Fruit fly (Drosophila melanogaster) whole organism, adult: Measurements from ENCODE around the gene retinin.

Source experiments
- CG11617 ChIP-seq: fragments of 200-800 bp; sonication (Bioruptor generic); optimal IDR thresholded peaks from 2 replicates; lab custom pipeline; 2017; ENCODE audit warnings: mild to moderate bottlenecking, missing biosample characterization, missing genetic modification reagents, missing genetic modification characterization
- CG12768 ChIP-seq: fragments of 200-800 bp; sonication (Bioruptor generic); optimal IDR thresholded peaks from 2 replicates; lab custom pipeline; 2017; ENCODE audit warnings: missing biosample characterization, missing genetic modification characterization, mild to moderate bottlenecking, moderate library complexity, missing genetic modification reagents
- CG14711 ChIP-seq: fragments of 200-800 bp; sonication (Bioruptor generic); optimal IDR thresholded peaks from 2 replicates; lab custom pipeline; 2018; ENCODE audit warnings: missing biosample characterization, mild to moderate bottlenecking, missing genetic modification characterization, moderate library complexity
- CG1620 ChIP-seq: fragments of 200-800 bp; sonication (Bioruptor generic); optimal IDR thresholded peaks from 2 replicates; lab custom pipeline; 2016; ENCODE audit warnings: missing biosample characterization, missing genetic modification characterization
- CG33017 ChIP-seq: fragments of 200-800 bp; sonication (Bioruptor generic); optimal IDR thresholded peaks from 2 replicates; lab custom pipeline; 2018; ENCODE audit warnings: missing biosample characterization, mild to moderate bottlenecking, missing genetic modification characterization, moderate library complexity
- CG5204 ChIP-seq: fragments of 200-800 bp; sonication (Bioruptor generic); optimal IDR thresholded peaks from 2 replicates; lab custom pipeline; 2016; ENCODE audit warnings: missing biosample characterization, missing genetic modification characterization
- CG7045 ChIP-seq: fragments of 200-800 bp; sonication (Bioruptor generic); optimal IDR thresholded peaks from 2 replicates; lab custom pipeline; 2017; ENCODE audit warnings: missing biosample characterization, mild to moderate bottlenecking, missing genetic modification characterization
- CG7101 ChIP-seq: fragments of 200-800 bp; sonication (Bioruptor generic); optimal IDR thresholded peaks from 2 replicates; lab custom pipeline; 2018; ENCODE audit warnings: missing biosample characterization, mild to moderate bottlenecking, missing genetic modification characterization, moderate library complexity
- Clk ChIP-seq: fragments of 200-800 bp; sonication (Bioruptor generic); optimal IDR thresholded peaks from 2 replicates; lab custom pipeline; 2017; ENCODE audit warnings: missing biosample characterization, missing genetic modification characterization
- Crg-1 ChIP-seq: fragments of 200-800 bp; sonication (Bioruptor generic); optimal IDR thresholded peaks from 2 replicates; lab custom pipeline; 2016; ENCODE audit warnings: missing biosample characterization, missing genetic modification characterization
- Hr96 ChIP-seq: fragments of 200-800 bp; sonication (Bioruptor generic); optimal IDR thresholded peaks from 2 replicates; lab custom pipeline; 2016; ENCODE audit warnings: missing biosample characterization, missing genetic modification characterization
- Mnt ChIP-seq: fragments of 200-800 bp; sonication (Bioruptor generic); optimal IDR thresholded peaks from 2 replicates; lab custom pipeline; 2016; ENCODE audit warnings: missing biosample characterization, mild to moderate bottlenecking, missing genetic modification characterization
- bab1 ChIP-seq: fragments of 200-800 bp; sonication (Bioruptor generic); optimal IDR thresholded peaks from 3 replicates; lab custom pipeline; 2019; ENCODE audit warnings: missing biosample characterization, mild to moderate bottlenecking, missing genetic modification characterization, moderate library complexity
- cic ChIP-seq: fragments of 200-800 bp; sonication (Bioruptor generic); optimal IDR thresholded peaks from 2 replicates; lab custom pipeline; 2017; ENCODE audit warnings: missing biosample characterization, mild to moderate bottlenecking, missing genetic modification characterization, moderate library complexity
- cnc ChIP-seq, 2 experiments: fragments of >200 bp; optimal IDR thresholded peaks; 2 replicates each; lab custom pipeline; 2017
- kay ChIP-seq: fragments of 200-800 bp; sonication (Bioruptor generic); peaks from one replicate; lab custom pipeline; 2016; ENCODE audit warnings: missing biosample characterization, missing genetic modification characterization, borderline replicate concordance
- ovo ChIP-seq: fragments of 200-800 bp; sonication (Bioruptor generic); optimal IDR thresholded peaks from 2 replicates; lab custom pipeline; 2016; ENCODE audit warnings: missing biosample characterization, missing genetic modification characterization
- pad ChIP-seq: fragments of 200-800 bp; sonication (Bioruptor generic); optimal IDR thresholded peaks from 3 replicates; lab custom pipeline; 2017; ENCODE audit warnings: missing biosample characterization, missing genetic modification characterization, mild to moderate bottlenecking, moderate library complexity, missing genetic modification reagents
- tj ChIP-seq: fragments of 200-800 bp; sonication (Bioruptor generic); optimal IDR thresholded peaks from 3 replicates; lab custom pipeline; 2017; ENCODE audit warnings: missing biosample characterization, mild to moderate bottlenecking, missing genetic modification characterization, moderate library complexity
- toe ChIP-seq: fragments of 200-800 bp; sonication (Bioruptor generic); optimal IDR thresholded peaks from 2 replicates; lab custom pipeline; 2016; ENCODE audit warnings: missing biosample characterization, missing genetic modification characterization

retinin gene

DNA sequence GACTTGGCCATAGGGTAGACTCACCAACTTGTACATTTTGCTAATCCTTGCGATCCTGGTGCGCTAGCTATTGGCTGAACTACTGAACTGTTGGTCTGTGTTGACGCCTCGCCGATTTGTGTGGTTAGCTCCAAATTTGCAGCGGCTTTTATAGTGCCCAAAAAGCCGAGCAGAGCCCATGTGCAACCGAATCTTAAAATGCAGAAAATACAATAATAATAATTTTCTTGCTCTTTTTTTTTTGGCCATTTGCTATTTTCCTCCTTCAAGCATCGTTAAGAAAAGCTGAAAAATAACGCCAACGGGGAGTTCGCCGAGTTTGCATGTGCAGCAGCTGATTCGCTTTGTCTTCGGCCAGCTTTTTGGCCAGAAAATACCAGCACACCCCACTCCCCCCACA, 23.4 kb upstream of the retinin start, which contains the start of gene CG13042:
Gene CG13042, minus strand, starts transcription at position 101 of the 400 bp plus-strand sequence.
- TF ChIP-seq Clk (GFP tag; lab: Kevin White, UChicago) (no peak), CG7101 (no peak), ovo (GFP tag; lab: Kevin White, UChicago) (no peak), Mnt (GFP tag; lab: Kevin White, UChicago) (no peak), Hr96 (GFP tag; lab: Kevin White, UChicago) (no peak), bab1 (GFP tag; lab: Kevin White, UChicago) (no peak)

DNA sequence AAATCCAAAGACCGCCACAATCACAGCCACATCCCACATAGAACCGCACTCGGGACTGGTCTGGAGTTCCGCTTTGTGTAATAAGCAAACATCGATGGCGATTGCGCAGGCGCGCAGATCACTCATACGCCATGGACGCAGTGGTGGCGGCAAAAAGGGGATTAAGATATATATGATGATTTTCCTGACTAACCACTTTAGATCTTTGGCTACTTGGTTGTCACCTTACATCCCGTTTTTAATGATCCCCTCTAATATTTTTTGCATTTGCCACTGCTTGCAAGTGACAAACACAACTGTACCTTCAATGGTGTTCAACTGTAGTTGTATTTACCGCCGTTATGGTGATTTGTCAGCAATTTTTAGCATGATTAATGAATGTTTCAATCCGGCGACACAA, 21.8 kb upstream of the retinin start:
- no peak for TF ChIP-seq cnc (optimal IDR thresholded peaks at IDR 0.05; lab: Kevin White, UChicago)
- TF ChIP-seq CG5204 (GFP tag; lab: Kevin White, UChicago): peak; percentile 32

DNA sequence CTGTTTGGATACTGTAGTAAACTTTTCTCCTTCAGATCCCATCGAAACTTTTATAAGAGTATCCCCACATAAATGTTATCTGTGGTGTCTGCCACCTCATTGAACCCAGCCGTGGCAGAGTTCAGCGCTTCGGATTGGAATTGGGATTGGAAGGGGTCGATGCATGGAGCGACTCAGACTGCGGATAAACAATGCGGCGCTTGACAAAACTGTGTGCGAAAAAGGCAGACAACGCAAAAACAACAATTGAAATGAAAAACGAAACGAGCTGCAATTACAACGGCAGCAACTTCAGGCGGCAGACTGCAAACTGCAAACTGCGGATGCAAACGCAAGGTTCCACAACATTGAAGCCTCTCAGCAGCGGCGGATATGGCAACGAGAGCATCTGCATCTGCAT, 17.7 kb upstream of the retinin start, which contains the start of gene CG13062:
Gene CG13062, plus strand, starts transcription at position 301 of the 400 bp plus-strand sequence.
- TF ChIP-seq bab1 (GFP tag; lab: Kevin White, UChicago) (no peak), CG33017 (tag; lab: Kevin White, UChicago) (no peak), CG14711 (tag; lab: Kevin White, UChicago) (no peak), Mnt (GFP tag; lab: Kevin White, UChicago) (no peak), CG7101 (no peak), cnc (optimal IDR thresholded peaks at IDR 0.05; lab: Kevin White, UChicago) (no peak), CG5204 (GFP tag; lab: Kevin White, UChicago) (no peak), cic (GFP tag; lab: Kevin White, UChicago) (no peak), Clk (GFP tag; lab: Kevin White, UChicago) (no peak), CG12768 (no peak), kay (GFP tag; lab: Kevin White, UChicago) (no peak), CG7045 (GFP tag; lab: Kevin White, UChicago) (no peak), ovo (GFP tag; lab: Kevin White, UChicago) (no peak), Crg-1 (GFP tag; lab: Kevin White, UChicago) (no peak)

DNA sequence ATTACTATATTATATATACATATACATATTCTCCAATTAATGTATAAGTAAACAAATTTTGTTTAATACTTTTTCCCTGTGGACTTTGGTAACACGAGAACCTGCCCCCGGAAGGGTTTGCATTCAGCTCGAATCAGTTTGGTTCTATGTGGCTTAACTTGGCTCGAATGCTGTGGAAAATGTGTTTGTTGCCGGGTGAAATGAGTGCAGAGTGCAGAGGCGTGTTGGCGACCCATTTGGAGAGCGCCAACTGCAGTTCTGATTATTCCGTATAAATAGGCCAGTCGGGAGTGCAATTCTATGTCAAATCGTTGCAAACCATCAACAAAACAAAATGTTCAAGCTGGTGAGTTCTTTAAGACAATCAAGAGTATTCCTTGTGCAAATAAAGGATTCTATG, 14.0 kb upstream of the retinin start, which contains the start of gene Nplp3:
Gene Nplp3, plus strand, starts transcription at position 301 of the 400 bp plus-strand sequence.
- TF ChIP-seq CG14711 (tag; lab: Kevin White, UChicago) (no peak), CG7101 (no peak), CG1620 (GFP tag; lab: Kevin White, UChicago) (no peak), cnc (optimal IDR thresholded peaks at IDR 0.05; lab: Kevin White, UChicago) (no peak), ovo (GFP tag; lab: Kevin White, UChicago) (no peak), bab1 (GFP tag; lab: Kevin White, UChicago) (no peak), pad (GFP tag; lab: Kevin White, UChicago) (no peak), Mnt (GFP tag; lab: Kevin White, UChicago) (no peak), Crg-1 (GFP tag; lab: Kevin White, UChicago) (no peak), CG7045 (GFP tag; lab: Kevin White, UChicago) (no peak)

DNA sequence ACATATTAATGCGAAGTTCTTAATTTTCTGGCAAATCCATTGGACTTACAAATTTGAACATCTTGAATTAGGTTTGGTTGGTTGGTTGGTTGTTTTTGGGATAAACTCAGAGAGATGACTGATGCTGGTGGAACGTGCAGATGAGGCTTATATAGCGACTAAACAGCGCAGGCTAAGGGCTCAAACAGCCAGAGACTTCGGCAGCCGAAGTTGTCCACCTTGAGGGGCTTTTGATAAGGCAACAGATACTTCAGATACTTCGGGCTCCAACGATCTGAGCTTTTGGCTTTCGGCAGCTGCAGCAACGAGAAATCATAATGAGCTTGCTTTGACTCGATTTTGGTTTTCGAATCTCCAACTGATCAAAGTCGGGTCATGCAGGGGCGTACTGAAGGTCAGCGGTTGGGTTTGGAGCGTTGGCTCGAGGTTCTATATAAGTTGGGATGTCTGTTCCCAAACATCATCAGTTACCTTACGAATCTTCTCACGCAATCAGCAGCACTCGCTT, 12.3 kb upstream of the retinin start, which contains the start of the genes CG13041 and CG13060:
Gene CG13041, minus strand, starts transcription at position 128 of the 508 bp plus-strand sequence.
Gene CG13060, plus strand, starts transcription at position 458 of the 508 bp plus-strand sequence.
- TF ChIP-seq CG33017 (tag; lab: Kevin White, UChicago) (no peak), CG7101 (no peak), cnc (optimal IDR thresholded peaks at IDR 0.05; lab: Kevin White, UChicago) (no peak), kay (GFP tag; lab: Kevin White, UChicago) (no peak), Clk (GFP tag; lab: Kevin White, UChicago) (no peak), CG12768 (no peak), pad (GFP tag; lab: Kevin White, UChicago) (no peak), CG11617 (GFP tag; lab: Kevin White, UChicago) (no peak), bab1 (GFP tag; lab: Kevin White, UChicago) (no peak), tj (GFP tag; lab: Kevin White, UChicago) (no peak), Crg-1 (GFP tag; lab: Kevin White, UChicago) (no peak), Hr96 (GFP tag; lab: Kevin White, UChicago) (no peak), ovo (GFP tag; lab: Kevin White, UChicago) (no peak), CG7045 (GFP tag; lab: Kevin White, UChicago) (no peak), CG1620 (GFP tag; lab: Kevin White, UChicago) (no peak), toe (no peak)

DNA sequence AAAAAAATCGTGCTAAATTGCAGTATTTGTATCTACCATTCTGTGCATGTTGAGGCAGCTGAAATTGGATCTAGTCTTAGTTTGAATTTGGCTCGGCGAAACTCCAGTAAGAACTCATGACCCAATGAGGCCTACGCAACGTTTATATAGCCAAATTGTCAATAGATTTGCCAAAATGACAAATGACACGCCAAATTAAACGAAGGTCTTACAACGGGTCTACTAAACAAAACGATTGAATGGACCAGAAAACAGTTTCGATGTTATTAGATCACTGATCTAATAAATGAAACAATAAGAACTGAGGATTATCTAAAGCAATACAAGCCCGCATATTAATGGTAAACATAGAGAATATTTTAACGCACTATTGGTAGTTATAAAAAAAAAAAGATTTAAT, 10.6 kb upstream of the retinin start, which contains the start of gene CG42718:
Gene CG42718, minus strand, starts transcription at position 101 of the 400 bp plus-strand sequence.
- TF ChIP-seq ovo (GFP tag; lab: Kevin White, UChicago) (no peak), pad (GFP tag; lab: Kevin White, UChicago) (no peak), cnc (optimal IDR thresholded peaks at IDR 0.05; lab: Kevin White, UChicago) (no peak), Mnt (GFP tag; lab: Kevin White, UChicago) (no peak), CG1620 (GFP tag; lab: Kevin White, UChicago) (no peak), Crg-1 (GFP tag; lab: Kevin White, UChicago) (no peak)

DNA sequence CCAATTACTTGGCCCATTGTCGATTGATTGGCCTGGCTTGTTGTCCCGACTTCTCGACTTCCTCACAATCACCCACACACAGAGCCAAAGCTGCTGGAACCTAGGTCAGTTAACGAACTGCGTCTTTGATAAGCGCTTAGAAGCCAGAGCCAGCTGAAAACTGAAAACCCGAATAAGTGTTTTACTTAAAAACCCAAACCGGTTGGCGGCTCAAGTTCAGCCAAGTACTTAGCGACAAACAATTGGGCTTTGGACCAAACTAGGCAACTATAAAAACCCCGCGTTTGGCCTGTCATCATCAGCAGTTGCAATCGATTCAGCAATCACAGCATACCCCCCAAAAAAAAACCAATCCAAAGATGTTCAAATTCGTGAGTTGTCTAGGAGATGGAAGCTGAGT, 8.4 kb upstream of the retinin start, which contains the start of gene CG13059:
Gene CG13059, plus strand, starts transcription at position 301 of the 400 bp plus-strand sequence.
- TF ChIP-seq cic (GFP tag; lab: Kevin White, UChicago): no peak
- no peak for TF ChIP-seq Mnt (GFP tag; lab: Kevin White, UChicago)
- TF ChIP-seq pad (GFP tag; lab: Kevin White, UChicago): no peak
- TF ChIP-seq ovo (GFP tag; lab: Kevin White, UChicago): no peak
- TF ChIP-seq CG7045 (GFP tag; lab: Kevin White, UChicago): no peak
- no peak for TF ChIP-seq cnc (optimal IDR thresholded peaks at IDR 0.05; lab: Kevin White, UChicago)
